Fruit fly (Drosophila melanogaster) whole organism, embryonic: ENCODE measurements around the gene CG16749.

Experiments
- Blimp-1 ChIP-seq: fragments of 200-800 bp; sonication (Bioruptor generic); optimal IDR thresholded peaks from 3 replicates; lab custom pipeline; 2018; ENCODE audit warnings: missing biosample characterization, missing genetic modification characterization, mild to moderate bottlenecking, moderate library complexity, missing genetic modification reagents
- BtbVII ChIP-seq: fragments of 200-800 bp; sonication (Bioruptor generic); optimal IDR thresholded peaks from 3 replicates; lab custom pipeline; 2017; ENCODE audit warnings: missing biosample characterization, mild to moderate bottlenecking, missing genetic modification characterization
- CG10267 ChIP-seq: fragments of 200-800 bp; sonication (Bioruptor generic); optimal IDR thresholded peaks from 2 replicates; lab custom pipeline; 2018; ENCODE audit warnings: missing biosample characterization, mild to moderate bottlenecking, missing genetic modification characterization, moderate library complexity
- CG10431 ChIP-seq: fragments of 200-800 bp; sonication (Bioruptor generic); optimal IDR thresholded peaks from 3 replicates; lab custom pipeline; 2018; ENCODE audit warnings: missing biosample characterization, mild to moderate bottlenecking, missing genetic modification characterization
- CG10462 ChIP-seq: fragments of 200-800 bp; sonication (Bioruptor generic); optimal IDR thresholded peaks from 2 replicates; lab custom pipeline; 2016; ENCODE audit warnings: missing biosample characterization, missing genetic modification characterization
- CG10565 ChIP-seq: fragments of 200-800 bp; sonication (Bioruptor generic); optimal IDR thresholded peaks from 3 replicates; lab custom pipeline; 2016; ENCODE audit warnings: missing biosample characterization, mild to moderate bottlenecking, missing genetic modification characterization
- CG11696 ChIP-seq: fragments of 200-800 bp; sonication (Bioruptor generic); IDR thresholded peaks from 2 replicates; pipeline ENCODE4 v1.3.6; 2022; ENCODE audit warnings: missing biosample characterization, missing genetic modification characterization
- CG1602 ChIP-seq: fragments of 200-800 bp; sonication (Bioruptor generic); optimal IDR thresholded peaks from 3 replicates; lab custom pipeline; 2016; ENCODE audit warnings: missing biosample characterization, missing genetic modification characterization
- CG17829 ChIP-seq: fragments of 200-800 bp; optimal IDR thresholded peaks from 2 replicates; lab custom pipeline; 2019; ENCODE audit warnings: missing biosample characterization, mild to moderate bottlenecking, missing genetic modification characterization, moderate library complexity
- CG1832 ChIP-seq: fragments of 200-800 bp; sonication (Bioruptor generic); optimal IDR thresholded peaks from 2 replicates; lab custom pipeline; 2017; ENCODE audit warnings: missing biosample characterization, mild to moderate bottlenecking, missing genetic modification characterization, inconsistent platforms
- CG18599 ChIP-seq: fragments of 200-800 bp; sonication (Bioruptor generic); optimal IDR thresholded peaks from 3 replicates; lab custom pipeline; 2017; ENCODE audit warnings: missing biosample characterization, missing genetic modification characterization, mild to moderate bottlenecking, moderate library complexity, missing genetic modification reagents
- CG2199 ChIP-seq: fragments of 200-800 bp; sonication (Bioruptor generic); IDR thresholded peaks from 3 replicates; pipeline ENCODE4 v1.3.6; 2022; ENCODE audit warnings: missing biosample characterization, missing genetic modification characterization
- CG2889 ChIP-seq: fragments of 200-800 bp; sonication (Bioruptor generic); IDR thresholded peaks from 3 replicates; pipeline ENCODE4 v1.3.6; 2022; ENCODE audit warnings: missing biosample characterization, missing genetic modification characterization
- CG31388 ChIP-seq: fragments of 200-800 bp; sonication (Bioruptor generic); optimal IDR thresholded peaks from 2 replicates; lab custom pipeline; 2016; ENCODE audit warnings: missing biosample characterization, missing genetic modification characterization
- CG32772 ChIP-seq: fragments of 200-800 bp; sonication (Bioruptor generic); IDR thresholded peaks from 2 replicates; pipeline ENCODE4 v1.3.6; 2022; ENCODE audit warnings: missing biosample characterization, missing genetic modification characterization
- CG34224 ChIP-seq: fragments of 200-800 bp; sonication (Bioruptor generic); IDR thresholded peaks from 3 replicates; pipeline ENCODE4 v1.3.6; 2022; ENCODE audit warnings: missing biosample characterization, missing genetic modification characterization; ENCODE audit not compliant: partially characterized antibody
- CG34422 ChIP-seq: fragments of 200-800 bp; sonication (Bioruptor generic); IDR thresholded peaks from 3 replicates; pipeline ENCODE4 v1.3.6; 2022; ENCODE audit warnings: missing biosample characterization, missing genetic modification characterization
- CG4707 ChIP-seq: fragments of 200-800 bp; sonication (Bioruptor generic); optimal IDR thresholded peaks from 2 replicates; lab custom pipeline; 2018; ENCODE audit warnings: missing biosample characterization, mild to moderate bottlenecking, missing genetic modification characterization, moderate library complexity
- CG4854 ChIP-seq: fragments of 200-800 bp; sonication (Bioruptor generic); optimal IDR thresholded peaks from 2 replicates; lab custom pipeline; 2016; ENCODE audit warnings: missing biosample characterization, missing genetic modification characterization, inconsistent platforms
- CG7372 ChIP-seq: fragments of 200-800 bp; sonication (Bioruptor generic); IDR thresholded peaks from 2 replicates; pipeline ENCODE4 v1.3.6; 2022; ENCODE audit warnings: missing biosample characterization, missing genetic modification characterization
- CG7786 ChIP-seq: fragments of 200-800 bp; sonication (Bioruptor generic); optimal IDR thresholded peaks from 2 replicates; lab custom pipeline; 2016; ENCODE audit warnings: missing biosample characterization, missing genetic modification characterization
- CG8388 ChIP-seq: fragments of 200-800 bp; sonication (Bioruptor generic); optimal IDR thresholded peaks from 2 replicates; lab custom pipeline; 2019; ENCODE audit warnings: missing biosample characterization, mild to moderate bottlenecking, missing genetic modification characterization, moderate library complexity
- CG9609 ChIP-seq: fragments of 200-800 bp; sonication (Bioruptor generic); optimal IDR thresholded peaks from 3 replicates; lab custom pipeline; 2016; ENCODE audit warnings: missing biosample characterization, missing genetic modification characterization
- Dad ChIP-seq: fragments of 200-800 bp; sonication (Bioruptor generic); optimal IDR thresholded peaks from 3 replicates; lab custom pipeline; 2016; ENCODE audit warnings: missing biosample characterization, missing genetic modification characterization
- Dbx ChIP-seq: fragments of 200-800 bp; sonication (Bioruptor generic); IDR thresholded peaks from 3 replicates; pipeline ENCODE4 v1.3.6; 2022; ENCODE audit warnings: missing biosample characterization, missing genetic modification characterization
- Dfd ChIP-seq, 2 experiments: fragments of >200 bp; optimal IDR thresholded peaks; 2 replicates each; lab custom pipeline; 2017; ENCODE audit warnings: missing biosample characterization in 2 of 2, missing genetic modification characterization in 2 of 2
- Fer2 ChIP-seq: fragments of 200-800 bp; sonication (Bioruptor generic); optimal IDR thresholded peaks from 2 replicates; lab custom pipeline; 2018; ENCODE audit warnings: missing biosample characterization, mild to moderate bottlenecking, missing genetic modification characterization, moderate library complexity
- Gug ChIP-seq: fragments of 200-800 bp; sonication (Bioruptor generic); IDR thresholded peaks from 4 replicates; pipeline ENCODE4 v1.3.6; 2022; ENCODE audit warnings: missing biosample characterization, missing genetic modification characterization
- HLHmδ ChIP-seq: fragments of 200-800 bp; sonication (Bioruptor generic); optimal IDR thresholded peaks from 2 replicates; lab custom pipeline; 2018; ENCODE audit warnings: missing biosample characterization, mild to moderate bottlenecking, missing genetic modification characterization, moderate library complexity
- HmgD ChIP-seq: fragments of 200-800 bp; sonication (Bioruptor generic); optimal IDR thresholded peaks from 3 replicates; lab custom pipeline; 2016; ENCODE audit warnings: missing biosample characterization, missing genetic modification characterization
- Lhr ChIP-seq: fragments of 200-800 bp; sonication (Bioruptor generic); optimal IDR thresholded peaks from 3 replicates; lab custom pipeline; 2017; ENCODE audit warnings: mild to moderate bottlenecking, missing biosample characterization, missing genetic modification reagents, missing genetic modification characterization
- Mad ChIP-seq: fragments of 200-800 bp; sonication (Bioruptor generic); optimal IDR thresholded peaks from 2 replicates; lab custom pipeline; 2016; ENCODE audit warnings: missing biosample characterization, missing genetic modification characterization
- Meics ChIP-seq: fragments of 200-800 bp; sonication (Bioruptor generic); optimal IDR thresholded peaks from 2 replicates; lab custom pipeline; 2017; ENCODE audit warnings: missing biosample characterization, mild to moderate bottlenecking, missing genetic modification characterization
- Nf-YA ChIP-seq: fragments of 200-800 bp; sonication (Bioruptor generic); IDR thresholded peaks from 2 replicates; pipeline ENCODE4 v1.3.6; 2022; ENCODE audit warnings: missing biosample characterization, missing genetic modification characterization
- Opbp ChIP-seq: fragments of 200-800 bp; sonication (Bioruptor generic); IDR thresholded peaks from 3 replicates; pipeline ENCODE4 v1.3.6; 2022; ENCODE audit warnings: missing biosample characterization, missing genetic modification characterization; ENCODE audit not compliant: partially characterized antibody
- aop ChIP-seq: fragments of 200-800 bp; sonication (Bioruptor generic); IDR thresholded peaks from 2 replicates; pipeline ENCODE4 v1.3.6; 2022; ENCODE audit warnings: missing biosample characterization, missing genetic modification characterization
- ase ChIP-seq: fragments of 200-800 bp; sonication (Bioruptor generic); IDR thresholded peaks from 3 replicates; pipeline ENCODE4 v1.3.6; 2022; ENCODE audit warnings: missing biosample characterization, missing genetic modification characterization
- caup ChIP-seq: fragments of 200-800 bp; sonication (Bioruptor generic); optimal IDR thresholded peaks from 3 replicates; lab custom pipeline; 2017; ENCODE audit warnings: missing biosample characterization, mild to moderate bottlenecking, missing genetic modification characterization, moderate library complexity; ENCODE audit not compliant: severe bottlenecking
- chif ChIP-seq, 2 experiments: fragments of 200-800 bp; sonication (Bioruptor generic); optimal IDR thresholded peaks; 3 replicates each; lab custom pipeline; 2016; ENCODE audit warnings: missing biosample characterization in 2 of 2, missing genetic modification characterization in 2 of 2
- cwo ChIP-seq: fragments of 200-800 bp; sonication (Bioruptor generic); optimal IDR thresholded peaks from 3 replicates; lab custom pipeline; 2017; ENCODE audit warnings: missing biosample characterization, missing genetic modification characterization, mild to moderate bottlenecking, moderate library complexity, missing genetic modification reagents
- esg ChIP-seq: fragments of 200-800 bp; sonication (Bioruptor generic); conservative IDR thresholded peaks from 2 replicates; pipeline ENCODE4 v1.3.6; 2022; ENCODE audit warnings: missing biosample characterization, missing genetic modification characterization
- ewg ChIP-seq: fragments of 200-800 bp; sonication (Bioruptor generic); optimal IDR thresholded peaks from 3 replicates; lab custom pipeline; 2017; ENCODE audit warnings: mild to moderate bottlenecking, missing biosample characterization, missing genetic modification reagents, missing genetic modification characterization
- her ChIP-seq: fragments of 200-800 bp; sonication (Bioruptor generic); optimal IDR thresholded peaks from 2 replicates; lab custom pipeline; 2016; ENCODE audit warnings: missing biosample characterization, missing genetic modification characterization
- kay ChIP-seq: fragments of 200-800 bp; sonication (Bioruptor generic); optimal IDR thresholded peaks from 2 replicates; lab custom pipeline; 2016; ENCODE audit warnings: missing biosample characterization, missing genetic modification characterization
- nmo ChIP-seq: fragments of 200-800 bp; sonication (Bioruptor generic); optimal IDR thresholded peaks from 2 replicates; lab custom pipeline; 2018; ENCODE audit warnings: missing biosample characterization, mild to moderate bottlenecking, missing genetic modification characterization, moderate library complexity
- slbo ChIP-seq: fragments of 200-800 bp; sonication (Bioruptor generic); IDR thresholded peaks from 2 replicates; pipeline ENCODE4 v1.3.6; 2022; ENCODE audit warnings: missing biosample characterization, missing genetic modification characterization
- ssp ChIP-seq: fragments of 200-800 bp; sonication (Bioruptor generic); IDR thresholded peaks from 2 replicates; pipeline ENCODE4 v1.3.6; 2022; ENCODE audit warnings: missing biosample characterization, missing genetic modification characterization
- tgo ChIP-seq: fragments of 200-800 bp; sonication (Bioruptor generic); IDR thresholded peaks from 3 replicates; pipeline ENCODE4 v1.3.6; 2022; ENCODE audit warnings: missing biosample characterization, missing genetic modification characterization
- tin ChIP-seq: fragments of 200-800 bp; sonication (Bioruptor generic); optimal IDR thresholded peaks from 3 replicates; lab custom pipeline; 2016; ENCODE audit warnings: missing biosample characterization, missing genetic modification characterization
- trem ChIP-seq: fragments of 200-800 bp; optimal IDR thresholded peaks from 3 replicates; lab custom pipeline; 2019; ENCODE audit warnings: missing biosample characterization, mild to moderate bottlenecking, missing genetic modification characterization, moderate library complexity
- unc-4 ChIP-seq: fragments of 200-800 bp; sonication (Bioruptor generic); IDR thresholded peaks from 2 replicates; pipeline ENCODE4 v1.3.6; 2022; ENCODE audit warnings: missing biosample characterization, missing genetic modification characterization; ENCODE audit not compliant: partially characterized antibody
- yki ChIP-seq: fragments of >200 bp; optimal IDR thresholded peaks from 3 replicates; lab custom pipeline; 2018

Gene CG16749

dm6 chr3R:9353276-9353652 lies 21.6 kb upstream of the CG16749 start (continued):
- TF ChIP-seq caup (GFP tag; lab: Kevin White, UChicago) (peak; percentile 80), CG1602 (peak; percentile 79), aop (GFP tag; lab: Robert Waterston, UW) (no peak), chif (GFP tag; optimal IDR thresholded peaks at IDR 0.05; lab: Kevin White, UChicago) (peak; percentile 32 to 41), CG1832 (GFP tag; lab: Kevin White, UChicago) (no peak), her (GFP tag; lab: Kevin White, UChicago) (no peak), CG9609 (GFP tag; lab: Kevin White, UChicago) (peak; percentile 39), kay (no peak), yki (lab: Kevin White, UChicago) (no peak), CG10565 (no peak), BtbVII (GFP tag; lab: Kevin White, UChicago) (peak; percentile 89), Dad (no peak), slbo (GFP tag; lab: Robert Waterston, UW) (no peak), Gug (GFP tag; lab: Robert Waterston, UW) (peak; percentile 55; the same call in 1 of the 4 replicates), CG10267 (tag; lab: Kevin White, UChicago) (peak; percentile 89), CG32772 (GFP tag; lab: Robert Waterston, UW) (no peak), CG2889 (GFP tag; lab: Robert Waterston, UW) (no peak), cwo (GFP tag; lab: Kevin White, UChicago) (peak; percentile 80), CG8388 (GFP tag; lab: Kevin White, UChicago) (peak; percentile 92), ewg (GFP tag; lab: Kevin White, UChicago) (peak; percentile 59), Opbp (GFP tag; lab: Robert Waterston, UW) (no peak), CG18599 (GFP tag; lab: Kevin White, UChicago) (peak; percentile 92), esg (GFP tag; lab: Robert Waterston, UW) (no peak), Blimp-1 (GFP tag; lab: Kevin White, UChicago) (peak; percentile 92), CG7372 (no peak), ase (GFP tag; lab: Robert Waterston, UW) (no peak), unc-4 (GFP tag; lab: Robert Waterston, UW) (no peak), CG10462 (GFP tag; lab: Kevin White, UChicago) (peak; percentile 80), HLHmδ (no peak), Lhr (GFP tag; lab: Kevin White, UChicago) (no peak), tgo (GFP tag; lab: Robert Waterston, UW) (no peak), CG11696 (no peak), HmgD (no peak), CG10431 (GFP tag; lab: Kevin White, UChicago) (peak; percentile 77), tin (GFP tag; lab: Kevin White, UChicago) (peak; percentile 79), Mad (peak; percentile 37), nmo (GFP tag; lab: Kevin White, UChicago) (peak; percentile 93), CG17829 (tag; lab: Kevin White, UChicago) (peak; percentile 93), CG2199 (GFP tag; lab: Robert Waterston, UW) (no peak), Dfd (GFP tag; optimal IDR thresholded peaks at IDR 0.05; lab: Kevin White, UChicago) (no peak), Fer2 (tag; lab: Kevin White, UChicago) (peak; percentile 30), Dbx (GFP tag; lab: Robert Waterston, UW) (no peak), CG4707 (GFP tag; lab: Kevin White, UChicago) (peak; percentile 52), Nf-YA (no peak), CG34422 (GFP tag; lab: Robert Waterston, UW) (no peak), ssp (no peak), CG31388 (peak; percentile 44), trem (peak; percentile 86), CG7786 (peak; percentile 30), CG34224 (GFP tag; lab: Robert Waterston, UW) (no peak), CG4854 (GFP tag; lab: Kevin White, UChicago) (peak; percentile 50), Meics (peak; percentile 87)
